Worm (Caenorhabditis elegans): ENCODE data around the gene rbx-1.

rbx-1 gene

DNA sequence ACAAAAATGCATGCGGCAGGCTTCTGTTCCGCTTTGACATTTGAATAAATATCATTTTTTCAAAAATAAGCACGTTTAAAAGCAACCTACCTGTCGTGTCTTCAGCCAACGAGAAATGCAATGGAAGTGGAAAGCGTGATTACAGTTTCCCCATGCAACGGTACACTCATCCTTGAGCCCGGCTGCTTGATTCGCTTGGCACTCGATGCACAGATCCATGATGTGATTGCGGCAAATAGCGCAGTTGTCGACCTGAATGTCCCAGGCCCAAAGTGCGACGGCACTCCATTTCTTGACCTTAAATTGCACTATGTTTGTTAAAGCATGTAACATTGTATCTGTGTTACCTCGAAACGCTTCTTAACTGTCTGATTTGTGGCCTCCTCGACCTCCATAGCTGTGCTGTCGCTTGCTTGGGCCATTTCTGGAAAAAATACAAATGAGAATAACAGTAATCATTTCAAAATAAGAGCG is at the start of gene rbx-1:
Gene rbx-1, minus strand, starts transcription at position 424 of the 474 bp plus-strand sequence.
- TF ChIP-seq cog-1 (tag; optimal IDR thresholded peaks at IDR 0.05) (no peak), tab-1 (GFP tag; IDR thresholded peaks at IDR 0.05) (no peak), med-1 (GFP tag; optimal IDR thresholded peaks at IDR 0.05; ENCODE audit: insufficient read depth) (no peak), klf-2 (GFP tag; conservative IDR thresholded peaks at IDR 0.05) (no peak)

DNA sequence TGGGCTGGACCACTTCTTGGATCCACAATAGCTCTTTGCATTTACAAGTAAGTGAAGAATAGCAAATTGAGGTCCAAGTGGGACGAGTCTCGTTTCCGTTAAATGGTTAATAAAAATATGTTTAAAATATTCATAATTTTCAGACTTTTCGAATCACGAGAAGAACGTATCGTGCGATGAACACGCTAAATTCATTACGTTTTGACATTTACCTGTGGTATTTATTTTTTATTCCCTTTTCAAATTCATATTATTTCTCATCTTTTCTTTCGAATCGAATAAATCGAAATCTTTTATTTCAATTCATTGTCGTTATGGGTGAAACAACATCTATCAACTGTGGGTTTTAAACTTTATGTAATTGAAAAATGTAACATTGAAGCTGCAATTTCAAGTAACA is 49.1 kb upstream of the rbx-1 start, which contains the start of gene marc-1:
Gene marc-1, plus strand, starts transcription at position 301 of the 400 bp plus-strand sequence.
- TF ChIP-seq klf-2 (GFP tag; conservative IDR thresholded peaks at IDR 0.05): no peak
- no peak for TF ChIP-seq ref-1 (GFP tag; conservative IDR thresholded peaks at IDR 0.05)
- no peak for TF ChIP-seq ztf-29 (GFP tag; IDR thresholded peaks at IDR 0.05)
- TF ChIP-seq med-1 (GFP tag; optimal IDR thresholded peaks at IDR 0.05; ENCODE audit: insufficient read depth): no peak
- TF ChIP-seq T22C8.4 (GFP tag; IDR thresholded peaks at IDR 0.05): no peak
- no peak for TF ChIP-seq ztf-23 (GFP tag; IDR thresholded peaks at IDR 0.05)
- TF ChIP-seq flt-1 (GFP tag; IDR thresholded peaks at IDR 0.05): no peak
- no peak for TF ChIP-seq tab-1 (GFP tag; IDR thresholded peaks at IDR 0.05)
- TF ChIP-seq cog-1 (tag; optimal IDR thresholded peaks at IDR 0.05): no peak

DNA sequence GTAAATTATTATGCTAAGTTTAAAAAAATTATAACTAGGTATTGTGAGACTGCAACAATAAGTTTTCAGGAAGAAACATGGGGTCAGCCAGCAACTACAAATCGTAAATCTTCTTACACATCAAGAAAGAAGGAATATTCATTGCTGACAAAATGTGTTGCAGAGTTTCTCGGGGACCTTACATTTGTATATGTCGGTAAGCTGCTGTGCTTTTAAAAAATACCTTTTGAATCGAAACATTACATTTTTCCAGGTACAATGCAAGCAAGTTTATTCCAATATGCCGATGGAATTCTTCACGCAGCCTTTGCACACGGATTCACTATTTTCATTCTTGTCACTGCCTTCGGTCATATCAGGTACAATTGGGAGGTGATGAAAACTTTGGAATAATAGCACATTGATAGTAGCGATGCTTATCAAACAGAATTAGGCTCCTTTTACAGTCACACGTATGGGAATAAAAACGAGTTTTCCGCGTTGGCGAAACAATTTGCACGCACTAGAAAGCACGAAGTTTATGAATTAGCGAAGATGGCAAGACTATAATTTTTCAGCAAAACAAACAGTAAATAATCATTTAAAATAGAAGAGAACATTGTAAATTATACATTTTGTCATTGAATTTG is 47.9 kb upstream of the rbx-1 start:
- TF ChIP-seq klf-2 (GFP tag; conservative IDR thresholded peaks at IDR 0.05): no peak
- TF ChIP-seq flt-1 (GFP tag; IDR thresholded peaks at IDR 0.05): no peak
- no peak for TF ChIP-seq T22C8.4 (GFP tag; IDR thresholded peaks at IDR 0.05)
- no peak for TF ChIP-seq ztf-29 (GFP tag; IDR thresholded peaks at IDR 0.05)
- no peak for TF ChIP-seq tab-1 (GFP tag; IDR thresholded peaks at IDR 0.05)
- TF ChIP-seq med-1 (GFP tag; optimal IDR thresholded peaks at IDR 0.05; ENCODE audit: insufficient read depth): no peak
- TF ChIP-seq cog-1 (tag; optimal IDR thresholded peaks at IDR 0.05): no peak
- TF ChIP-seq ref-1 (GFP tag; conservative IDR thresholded peaks at IDR 0.05): no peak
- TF ChIP-seq ztf-23 (GFP tag; IDR thresholded peaks at IDR 0.05): no peak

DNA sequence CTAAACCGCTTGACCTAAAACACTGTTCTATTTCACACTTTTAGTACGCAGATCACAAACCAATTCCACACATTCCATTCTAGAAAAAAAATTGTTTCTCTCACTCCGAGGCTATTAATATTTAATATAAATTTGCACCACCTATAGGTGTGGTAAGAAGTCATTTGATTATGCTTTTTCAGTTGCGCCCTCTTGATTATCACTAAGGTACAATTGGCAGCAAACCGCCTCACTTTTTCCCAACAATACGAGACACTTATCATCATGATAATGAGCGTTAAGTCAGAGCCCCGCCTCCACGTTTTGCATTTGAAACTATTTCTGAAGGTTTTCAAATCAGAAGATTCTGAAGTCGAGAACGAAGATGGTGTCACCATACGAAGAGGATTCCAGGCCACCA is 47.0 kb upstream of the rbx-1 start, which contains the start of gene aqp-4:
Gene aqp-4, plus strand, starts transcription at position 270 of the 400 bp plus-strand sequence.
- no peak for TF ChIP-seq flt-1 (GFP tag; IDR thresholded peaks at IDR 0.05)
- no peak for TF ChIP-seq ztf-29 (GFP tag; IDR thresholded peaks at IDR 0.05)
- TF ChIP-seq ztf-23 (GFP tag; IDR thresholded peaks at IDR 0.05): no peak
- no peak for TF ChIP-seq med-1 (GFP tag; optimal IDR thresholded peaks at IDR 0.05; ENCODE audit: insufficient read depth)
- TF ChIP-seq ref-1 (GFP tag; conservative IDR thresholded peaks at IDR 0.05): no peak
- no peak for TF ChIP-seq tab-1 (GFP tag; IDR thresholded peaks at IDR 0.05)
- TF ChIP-seq klf-2 (GFP tag; conservative IDR thresholded peaks at IDR 0.05): no peak
- TF ChIP-seq cog-1 (tag; optimal IDR thresholded peaks at IDR 0.05): no peak
- no peak for TF ChIP-seq T22C8.4 (GFP tag; IDR thresholded peaks at IDR 0.05)

DNA sequence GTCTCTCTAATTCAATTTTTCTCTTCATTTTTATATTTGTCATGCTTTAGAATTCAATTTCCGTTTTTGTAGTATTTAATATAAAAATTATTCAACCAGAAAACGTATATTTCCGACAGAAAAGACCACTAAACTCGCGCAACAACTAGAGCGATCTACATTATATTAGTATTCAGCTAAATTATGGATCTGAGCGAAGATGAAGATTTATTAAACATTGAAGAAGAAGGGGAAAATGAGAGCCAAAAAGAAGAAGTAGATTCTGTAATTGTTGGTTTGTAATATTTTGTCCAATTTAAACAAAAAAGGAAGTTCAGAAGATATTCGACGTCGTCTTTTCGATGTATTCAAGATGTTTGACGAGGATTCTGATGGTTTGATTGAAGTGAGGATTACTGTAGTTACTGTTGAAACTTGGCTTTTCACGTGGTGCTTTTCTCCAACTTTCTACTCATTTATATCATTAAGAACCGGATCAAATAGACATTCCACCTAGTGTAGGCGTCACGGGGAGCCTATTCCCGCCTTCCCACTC is 43.7 kb upstream of the rbx-1 start, which contains the start of gene cal-7:
Gene cal-7, plus strand, starts transcription at position 184 of the 535 bp plus-strand sequence.
- TF ChIP-seq flt-1 (GFP tag; IDR thresholded peaks at IDR 0.05): no peak
- no peak for TF ChIP-seq ztf-23 (GFP tag; IDR thresholded peaks at IDR 0.05)
- TF ChIP-seq klf-2 (GFP tag; conservative IDR thresholded peaks at IDR 0.05): no peak
- no peak for TF ChIP-seq med-1 (GFP tag; optimal IDR thresholded peaks at IDR 0.05; ENCODE audit: insufficient read depth)
- no peak for TF ChIP-seq T22C8.4 (GFP tag; IDR thresholded peaks at IDR 0.05)
- TF ChIP-seq cog-1 (tag; optimal IDR thresholded peaks at IDR 0.05): no peak
- TF ChIP-seq ref-1 (GFP tag; conservative IDR thresholded peaks at IDR 0.05): no peak
- TF ChIP-seq ztf-29 (GFP tag; IDR thresholded peaks at IDR 0.05): no peak
- no peak for TF ChIP-seq tab-1 (GFP tag; IDR thresholded peaks at IDR 0.05)

DNA sequence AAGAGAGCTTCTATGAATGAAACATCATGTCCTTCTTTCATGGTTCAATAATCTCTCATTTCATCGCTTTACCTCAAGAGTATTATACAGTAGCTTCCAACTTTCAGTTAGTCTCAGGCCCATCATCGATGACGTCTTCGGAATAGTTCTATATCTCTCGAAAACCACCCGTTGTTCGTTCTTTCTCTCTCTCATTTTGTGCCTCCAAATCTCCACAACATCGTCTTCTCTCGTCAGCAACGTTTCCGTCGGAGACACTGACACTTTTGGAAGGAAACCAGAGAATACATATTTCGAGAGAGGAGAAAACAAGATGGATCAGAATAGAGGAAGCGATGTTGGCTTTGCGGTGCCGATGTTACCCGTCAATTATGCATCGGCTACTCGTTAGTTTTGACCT is 41.5 kb upstream of the rbx-1 start:
- TF ChIP-seq T22C8.4 (GFP tag; IDR thresholded peaks at IDR 0.05) (no peak), klf-2 (GFP tag; conservative IDR thresholded peaks at IDR 0.05) (no peak), tab-1 (GFP tag; IDR thresholded peaks at IDR 0.05) (no peak), cog-1 (tag; optimal IDR thresholded peaks at IDR 0.05) (no peak), ztf-29 (GFP tag; IDR thresholded peaks at IDR 0.05) (no peak), ref-1 (GFP tag; conservative IDR thresholded peaks at IDR 0.05) (no peak), ztf-23 (GFP tag; IDR thresholded peaks at IDR 0.05) (no peak)

DNA sequence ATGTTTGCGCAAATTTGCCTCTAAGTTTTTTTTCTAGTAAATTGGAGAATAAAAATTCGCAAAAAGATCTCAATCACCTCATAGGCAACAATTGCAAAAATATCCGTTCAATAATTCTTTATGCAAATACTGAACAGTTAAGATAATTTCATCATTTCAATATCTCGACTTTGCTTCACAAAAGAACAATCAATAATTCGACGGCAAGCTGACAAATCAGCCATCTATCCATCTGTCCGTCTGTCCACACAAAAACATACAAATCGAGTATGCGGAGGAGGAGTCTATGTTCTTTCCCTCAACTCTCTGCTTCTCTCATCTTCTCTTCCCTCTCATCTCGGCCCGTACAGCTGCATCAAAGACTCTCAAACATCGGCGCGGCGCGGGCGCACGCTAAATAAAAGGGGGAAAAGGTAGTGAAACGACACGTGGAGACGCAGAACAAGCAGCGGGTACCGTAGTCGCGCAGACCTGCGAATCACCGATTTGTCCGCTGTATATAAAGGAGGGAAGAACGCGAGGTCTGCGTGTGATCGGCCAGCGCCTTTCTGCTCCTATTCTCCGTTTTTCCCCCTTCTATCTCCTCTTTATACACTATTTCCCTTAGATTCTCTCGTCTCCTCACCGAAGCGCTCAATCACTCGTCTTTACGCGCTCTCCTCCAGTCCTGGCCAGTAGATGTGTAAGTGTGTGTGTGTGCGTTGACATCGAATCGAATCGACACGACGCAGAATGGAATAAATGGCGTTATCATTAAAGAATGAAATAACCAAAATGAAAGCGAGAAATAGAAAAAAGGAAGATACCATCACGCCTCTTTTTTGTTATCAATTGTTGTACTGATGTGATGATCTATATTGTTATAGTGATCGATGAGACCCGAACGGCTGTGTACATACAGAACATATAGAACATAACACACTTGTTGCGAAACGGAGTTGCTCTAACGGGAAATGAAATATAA is 40.7 kb upstream of the rbx-1 start:
- peak; percentile 77 for TF ChIP-seq flt-1 (GFP tag; IDR thresholded peaks at IDR 0.05)
- TF ChIP-seq T22C8.4 (GFP tag; IDR thresholded peaks at IDR 0.05): peak; percentile 63; the same call in 1 of the 2 replicates
- TF ChIP-seq ref-1 (GFP tag; conservative IDR thresholded peaks at IDR 0.05): 0 out of 2 replicates have a peak, but pooled peaks have one; percentile 27
- no peak for TF ChIP-seq ztf-29 (GFP tag; IDR thresholded peaks at IDR 0.05)
- no peak; the same call in 1 of the 2 replicates for TF ChIP-seq tab-1 (GFP tag; IDR thresholded peaks at IDR 0.05)
- TF ChIP-seq ztf-23 (GFP tag; IDR thresholded peaks at IDR 0.05): peak; percentile 73; the same call in 1 of the 2 replicates
- peak; percentile 97 for TF ChIP-seq cog-1 (tag; optimal IDR thresholded peaks at IDR 0.05)

DNA sequence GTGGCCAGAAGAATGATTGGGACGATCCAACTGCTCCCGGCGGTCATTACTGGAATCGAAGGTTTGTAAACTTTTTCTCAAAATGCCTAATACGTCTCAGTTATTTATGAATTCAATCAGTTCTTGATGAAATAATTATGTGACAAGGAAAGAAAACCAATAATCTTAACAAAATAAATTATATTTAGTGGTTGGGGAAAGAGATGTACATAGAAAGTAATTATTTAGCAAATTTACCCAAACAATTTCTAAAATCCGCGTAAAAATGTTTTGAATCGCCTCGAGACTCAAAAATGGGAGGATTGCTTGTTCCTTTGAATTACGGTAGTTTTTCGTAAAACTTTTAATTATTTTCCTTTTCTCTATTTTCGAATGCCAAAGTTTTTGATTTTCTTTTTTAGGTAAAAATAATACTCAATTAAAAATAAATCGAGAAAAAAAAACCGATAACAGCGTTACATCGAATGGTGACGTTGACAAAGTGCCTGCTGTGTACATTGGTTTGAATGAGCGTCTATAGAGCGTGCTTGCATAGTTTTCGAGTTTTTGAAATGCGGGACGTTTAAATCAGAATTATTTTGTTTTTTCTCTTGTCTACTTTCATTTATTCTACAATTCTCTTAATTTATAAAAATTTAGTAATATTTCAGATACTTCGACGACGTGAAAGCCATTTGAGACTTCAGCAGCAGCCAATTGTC is 39.3 kb upstream of the rbx-1 start, which contains the start of the genes aagr-3 and drap-1:
Gene aagr-3, minus strand, starts transcription at position 51 of the 701 bp plus-strand sequence.
Gene drap-1, plus strand, starts transcription at position 645 of the 701 bp plus-strand sequence.
- TF ChIP-seq ztf-29 (GFP tag; IDR thresholded peaks at IDR 0.05) (no peak), ztf-23 (GFP tag; IDR thresholded peaks at IDR 0.05) (no peak), klf-2 (GFP tag; conservative IDR thresholded peaks at IDR 0.05) (no peak), tab-1 (GFP tag; IDR thresholded peaks at IDR 0.05) (no peak), cog-1 (tag; optimal IDR thresholded peaks at IDR 0.05) (no peak), ref-1 (GFP tag; conservative IDR thresholded peaks at IDR 0.05) (no peak), flt-1 (GFP tag; IDR thresholded peaks at IDR 0.05) (no peak), med-1 (GFP tag; optimal IDR thresholded peaks at IDR 0.05; ENCODE audit: insufficient read depth) (no peak), T22C8.4 (GFP tag; IDR thresholded peaks at IDR 0.05) (no peak)

All from whole organism, midembryonic.